Fruit fly (Drosophila melanogaster) whole organism, prepupa: ENCODE data around the gene mRpS24.
A peak's percentile ranks its signal among the peaks of the same experiment; 100 is the strongest.

Source experiments
- CG11902 ChIP-seq: fragments of 200-800 bp; sonication (Bioruptor generic); optimal IDR thresholded peaks from 3 replicates; lab custom pipeline; 2016; ENCODE audit warnings: missing biosample characterization, missing genetic modification characterization
- CG3919 ChIP-seq: fragments of 200-800 bp; sonication (Bioruptor generic); optimal IDR thresholded peaks from 3 replicates; lab custom pipeline; 2016; ENCODE audit warnings: missing biosample characterization, missing genetic modification characterization
- CG6163 ChIP-seq: fragments of 200-800 bp; sonication (Bioruptor generic); IDR thresholded peaks from 3 replicates; pipeline ENCODE4 v1.3.6; 2022; ENCODE audit warnings: missing biosample characterization, missing genetic modification characterization
- Ets21C ChIP-seq: fragments of 200-800 bp; sonication (Bioruptor generic); optimal IDR thresholded peaks from 3 replicates; lab custom pipeline; 2016; ENCODE audit warnings: missing biosample characterization, missing genetic modification characterization
- Ets96B ChIP-seq: fragments of 200-800 bp; optimal IDR thresholded peaks from 2 replicates; lab custom pipeline; 2019; ENCODE audit warnings: missing biosample characterization, mild to moderate bottlenecking, missing genetic modification characterization, moderate library complexity
- Gug ChIP-seq: fragments of 200-800 bp; sonication (Bioruptor generic); IDR thresholded peaks from 2 replicates; pipeline ENCODE4 v1.3.6; 2022; ENCODE audit warnings: missing biosample characterization, missing genetic modification characterization
- Sox14 ChIP-seq: fragments of 200-800 bp; sonication (Bioruptor generic); optimal IDR thresholded peaks from 3 replicates; lab custom pipeline; 2016; ENCODE audit warnings: missing biosample characterization, missing genetic modification characterization
- dsx ChIP-seq: fragments of 200-800 bp; optimal IDR thresholded peaks from 3 replicates; lab custom pipeline; 2019; ENCODE audit warnings: missing biosample characterization, mild to moderate bottlenecking, missing genetic modification characterization, moderate library complexity; ENCODE audit not compliant: poor library complexity, severe bottlenecking
- fd85E ChIP-seq: fragments of 200-800 bp; sonication (Bioruptor generic); optimal IDR thresholded peaks from 3 replicates; lab custom pipeline; 2016; ENCODE audit warnings: missing biosample characterization, missing genetic modification characterization

- TF ChIP-seq fd85E (GFP tag; lab: Kevin White, UChicago) (peak; percentile 52), Sox14 (GFP tag; lab: Kevin White, UChicago) (peak; percentile 89), CG3919 (GFP tag; lab: Kevin White, UChicago) (peak; percentile 89), Ets21C (peak; percentile 73), dsx (GFP tag; lab: Kevin White, UChicago) (peak; percentile 72), Gug (peak; percentile 80), Ets96B (tag; lab: Kevin White, UChicago) (peak; percentile 58), CG11902 (GFP tag; lab: Kevin White, UChicago) (peak; percentile 69), CG6163 (peak; percentile 80)
Observed at dm6 chr3R:24203426-24203825, 40.1 kb upstream of the mRpS24 start.
